Fruit fly (Drosophila melanogaster) whole organism, embryonic: ENCODE results near the gene eloF.

Experiments used
- Atf3 ChIP-seq: fragments of 200-800 bp; sonication (Bioruptor generic); optimal IDR thresholded peaks from 3 replicates; lab custom pipeline; 2016; ENCODE audit warnings: missing biosample characterization, missing genetic modification characterization
- CG10959 ChIP-seq: fragments of 200-800 bp; sonication (Bioruptor generic); IDR thresholded peaks from 2 replicates; pipeline ENCODE4 v1.3.6; 2022; ENCODE audit warnings: missing biosample characterization, missing genetic modification characterization
- CG11247 ChIP-seq: fragments of 200-800 bp; sonication (Bioruptor generic); IDR thresholded peaks from 2 replicates; pipeline ENCODE4 v1.3.6; 2022; ENCODE audit warnings: missing biosample characterization, missing genetic modification characterization
- CG11504 ChIP-seq: fragments of 200-800 bp; sonication (Bioruptor generic); optimal IDR thresholded peaks from 3 replicates; lab custom pipeline; 2019; ENCODE audit warnings: missing biosample characterization, mild to moderate bottlenecking, missing genetic modification characterization, moderate library complexity
- CG11723 ChIP-seq: fragments of 200-800 bp; sonication (Bioruptor generic); optimal IDR thresholded peaks from 2 replicates; lab custom pipeline; 2017; ENCODE audit warnings: missing biosample characterization, mild to moderate bottlenecking, missing genetic modification characterization
- CG12236 ChIP-seq: fragments of 200-800 bp; sonication (Bioruptor generic); optimal IDR thresholded peaks from 2 replicates; lab custom pipeline; 2016; ENCODE audit warnings: missing biosample characterization, missing genetic modification characterization
- CG13424 ChIP-seq: fragments of 200-800 bp; sonication (Bioruptor generic); optimal IDR thresholded peaks from 2 replicates; lab custom pipeline; 2019; ENCODE audit warnings: missing biosample characterization, mild to moderate bottlenecking, missing genetic modification characterization, moderate library complexity
- CG14050 ChIP-seq: fragments of 200-800 bp; sonication (Bioruptor generic); IDR thresholded peaks from 3 replicates; pipeline ENCODE4 v1.3.6; 2022; ENCODE audit warnings: missing biosample characterization, missing genetic modification characterization
- CG15011 ChIP-seq: fragments of 200-800 bp; sonication (Bioruptor generic); optimal IDR thresholded peaks from 3 replicates; lab custom pipeline; 2018; ENCODE audit warnings: missing biosample characterization, mild to moderate bottlenecking, missing genetic modification characterization
- CG15514 ChIP-seq: fragments of 200-800 bp; sonication (Bioruptor generic); optimal IDR thresholded peaks from 3 replicates; lab custom pipeline; 2017; ENCODE audit warnings: missing biosample characterization, missing genetic modification characterization, mild to moderate bottlenecking, moderate library complexity, missing genetic modification reagents
- CG16815 ChIP-seq: fragments of 200-800 bp; sonication (Bioruptor generic); optimal IDR thresholded peaks from 3 replicates; lab custom pipeline; 2017; ENCODE audit warnings: missing biosample characterization, mild to moderate bottlenecking, missing genetic modification characterization
- CG1832 ChIP-seq: fragments of 200-800 bp; sonication (Bioruptor generic); optimal IDR thresholded peaks from 2 replicates; lab custom pipeline; 2017; ENCODE audit warnings: missing biosample characterization, mild to moderate bottlenecking, missing genetic modification characterization, inconsistent platforms
- CG18599 ChIP-seq: fragments of 200-800 bp; sonication (Bioruptor generic); optimal IDR thresholded peaks from 3 replicates; lab custom pipeline; 2017; ENCODE audit warnings: missing biosample characterization, missing genetic modification characterization, mild to moderate bottlenecking, moderate library complexity, missing genetic modification reagents
- CG2202 ChIP-seq: fragments of 200-800 bp; sonication (Bioruptor generic); optimal IDR thresholded peaks from 2 replicates; lab custom pipeline; 2018; ENCODE audit warnings: missing biosample characterization, mild to moderate bottlenecking, missing genetic modification characterization
- CG2712 ChIP-seq: fragments of 200-800 bp; optimal IDR thresholded peaks from 3 replicates; lab custom pipeline; 2019; ENCODE audit warnings: missing biosample characterization, mild to moderate bottlenecking, missing genetic modification characterization, moderate library complexity
- CG4617 ChIP-seq: fragments of 200-800 bp; sonication (Bioruptor generic); optimal IDR thresholded peaks from 3 replicates; lab custom pipeline; 2016; ENCODE audit warnings: missing biosample characterization, missing genetic modification characterization, borderline replicate concordance
- CG6689 ChIP-seq: fragments of 200-800 bp; sonication (Bioruptor generic); IDR thresholded peaks from 2 replicates; pipeline ENCODE4 v1.3.6; 2022; ENCODE audit warnings: missing biosample characterization, missing genetic modification characterization
- CG7556 ChIP-seq: fragments of 200-800 bp; sonication (Bioruptor generic); optimal IDR thresholded peaks from 2 replicates; lab custom pipeline; 2017; ENCODE audit warnings: missing biosample characterization, mild to moderate bottlenecking, missing genetic modification characterization
- CG8290 ChIP-seq, 3 experiments: fragments of 200-800 bp; sonication (Bioruptor generic); optimal IDR thresholded peaks; 2 replicates each; lab custom pipeline; 2016 to 2019; ENCODE audit warnings: missing biosample characterization in 3 of 3, missing genetic modification characterization in 3 of 3, mild to moderate bottlenecking in 2 of 3, moderate library complexity in 1 of 3
- Camta ChIP-seq: fragments of 200-800 bp; sonication (Bioruptor generic); optimal IDR thresholded peaks from 2 replicates; lab custom pipeline; 2016; ENCODE audit warnings: missing biosample characterization, missing genetic modification characterization
- CrebB ChIP-seq: fragments of 200-800 bp; sonication (Bioruptor generic); optimal IDR thresholded peaks from 3 replicates; lab custom pipeline; 2018; ENCODE audit warnings: missing biosample characterization, mild to moderate bottlenecking, missing genetic modification characterization
- Dbx ChIP-seq: fragments of 200-800 bp; sonication (Bioruptor generic); IDR thresholded peaks from 3 replicates; pipeline ENCODE4 v1.3.6; 2022; ENCODE audit warnings: missing biosample characterization, missing genetic modification characterization
- Ets97D ChIP-seq: fragments of 200-800 bp; sonication (Bioruptor generic); optimal IDR thresholded peaks from 3 replicates; lab custom pipeline; 2016; ENCODE audit warnings: missing biosample characterization, missing genetic modification characterization
- Fer1 ChIP-seq: fragments of 200-800 bp; sonication (Bioruptor generic); optimal IDR thresholded peaks from 2 replicates; lab custom pipeline; 2017; ENCODE audit warnings: missing biosample characterization, mild to moderate bottlenecking, missing genetic modification characterization
- MBD-R2 ChIP-seq: fragments of 200-800 bp; sonication (Bioruptor generic); IDR thresholded peaks from 2 replicates; pipeline ENCODE4 v1.3.6; 2022; ENCODE audit warnings: missing biosample characterization, missing genetic modification characterization
- NC2β ChIP-seq: fragments of 200-800 bp; sonication (Bioruptor generic); optimal IDR thresholded peaks from 2 replicates; lab custom pipeline; 2016; ENCODE audit warnings: missing biosample characterization, missing genetic modification characterization
- NK7.1 ChIP-seq: fragments of 200-800 bp; sonication (Bioruptor generic); optimal IDR thresholded peaks from 3 replicates; lab custom pipeline; 2016; ENCODE audit warnings: missing biosample characterization, missing genetic modification characterization
- Ptx1 ChIP-seq: fragments of 200-800 bp; sonication (Bioruptor generic); IDR thresholded peaks from 2 replicates; pipeline ENCODE4 v1.3.6; 2022; ENCODE audit warnings: missing biosample characterization, missing genetic modification characterization
- Ravus ChIP-seq: fragments of 200-800 bp; sonication (Bioruptor generic); IDR thresholded peaks from 2 replicates; pipeline ENCODE4 v1.3.6; 2022; ENCODE audit warnings: missing biosample characterization, missing genetic modification characterization
- Scr ChIP-seq: fragments of 200-800 bp; sonication (Bioruptor generic); IDR thresholded peaks from 2 replicates; pipeline ENCODE4 v1.3.6; 2022; ENCODE audit warnings: missing biosample characterization, missing genetic modification characterization; ENCODE audit not compliant: partially characterized antibody
- ato ChIP-seq: fragments of 200-800 bp; sonication (Bioruptor generic); IDR thresholded peaks from 2 replicates; pipeline ENCODE4 v1.3.6; 2022; ENCODE audit warnings: missing biosample characterization, missing genetic modification characterization; ENCODE audit not compliant: partially characterized antibody
- chinmo ChIP-seq: fragments of 200-800 bp; sonication (Bioruptor generic); IDR thresholded peaks from 4 replicates; pipeline ENCODE4 v1.3.6; 2022; ENCODE audit warnings: missing biosample characterization, missing genetic modification characterization; ENCODE audit not compliant: partially characterized antibody
- dimm ChIP-seq: fragments of 200-800 bp; sonication (Bioruptor generic); IDR thresholded peaks from 2 replicates; pipeline ENCODE4 v1.3.6; 2022; ENCODE audit warnings: missing biosample characterization, missing genetic modification characterization
- gcm2 ChIP-seq: fragments of 200-800 bp; sonication (Bioruptor generic); optimal IDR thresholded peaks from 2 replicates; lab custom pipeline; 2016; ENCODE audit warnings: missing biosample characterization, missing genetic modification characterization
- gem ChIP-seq: fragments of 200-800 bp; sonication (Bioruptor generic); optimal IDR thresholded peaks from 2 replicates; lab custom pipeline; 2019; ENCODE audit warnings: missing biosample characterization, mild to moderate bottlenecking, missing genetic modification characterization, moderate library complexity
- gsb ChIP-seq: fragments of 200-800 bp; sonication (Bioruptor generic); IDR thresholded peaks from 2 replicates; pipeline ENCODE4 v1.3.6; 2022; ENCODE audit warnings: missing biosample characterization, missing genetic modification characterization
- gt ChIP-seq: fragments of 200-800 bp; sonication (Bioruptor generic); IDR thresholded peaks from 2 replicates; pipeline ENCODE4 v1.3.6; 2022; ENCODE audit warnings: missing biosample characterization, missing genetic modification characterization
- hkb ChIP-seq, 2 experiments: fragments of 200-800 bp in 1 of 2; fragments of >200 bp in 1 of 2; sonication (Bioruptor generic) in 1 of 2; IDR thresholded peaks in 1 of 2; optimal IDR thresholded peaks in 1 of 2; 2 replicates each; pipeline versions ENCODE4 v1.3.6 to Lab custom; 2017 to 2022; ENCODE audit warnings: missing biosample characterization in 1 of 2, missing genetic modification characterization in 1 of 2
- inv ChIP-seq: fragments of 200-800 bp; sonication (Bioruptor generic); IDR thresholded peaks from 2 replicates; pipeline ENCODE4 v1.3.6; 2022; ENCODE audit warnings: missing biosample characterization, missing genetic modification characterization; ENCODE audit not compliant: partially characterized antibody
- klu ChIP-seq: fragments of 200-800 bp; sonication (Bioruptor generic); IDR thresholded peaks from 2 replicates; pipeline ENCODE4 v1.3.6; 2022; ENCODE audit warnings: missing biosample characterization, missing genetic modification characterization
- lab ChIP-seq: fragments of 200-800 bp; sonication (Bioruptor generic); optimal IDR thresholded peaks from 3 replicates; lab custom pipeline; 2017; ENCODE audit warnings: missing biosample characterization, missing genetic modification characterization, mild to moderate bottlenecking, moderate library complexity, missing genetic modification reagents
- maf-S ChIP-seq: fragments of 200-800 bp; sonication (Bioruptor generic); optimal IDR thresholded peaks from 2 replicates; lab custom pipeline; 2016; ENCODE audit warnings: missing biosample characterization, missing genetic modification characterization
- nerfin-2 ChIP-seq: fragments of 200-800 bp; sonication (Bioruptor generic); IDR thresholded peaks from 2 replicates; pipeline ENCODE4 v1.3.6; 2022; ENCODE audit warnings: missing biosample characterization, missing genetic modification characterization; ENCODE audit not compliant: partially characterized antibody
- pb ChIP-seq: fragments of 200-800 bp; sonication (Bioruptor generic); optimal IDR thresholded peaks from 3 replicates; lab custom pipeline; 2016; ENCODE audit warnings: missing biosample characterization, missing genetic modification characterization
- pnt ChIP-seq: fragments of 200-800 bp; sonication (Bioruptor generic); optimal IDR thresholded peaks from 3 replicates; lab custom pipeline; 2016; ENCODE audit warnings: missing biosample characterization, missing genetic modification characterization
- row ChIP-seq: fragments of 200-800 bp; sonication (Bioruptor generic); IDR thresholded peaks from 3 replicates; pipeline ENCODE4 v1.3.6; 2022; ENCODE audit warnings: missing biosample characterization, missing genetic modification characterization
- sc ChIP-seq, 3 experiments: fragments of >200 bp in 2 of 3; fragments of 200-800 bp in 1 of 3; sonication (Bioruptor generic) in 1 of 3; optimal IDR thresholded peaks; 2 replicates in 2 of 3; 3 replicates in 1 of 3; lab custom pipeline; 2017; ENCODE audit warnings: mild to moderate bottlenecking in 1 of 3, missing biosample characterization in 1 of 3, missing genetic modification characterization in 1 of 3, missing genetic modification reagents in 1 of 3
- sens ChIP-seq: fragments of 200-800 bp; sonication (Bioruptor generic); peaks from one replicate; lab custom pipeline; 2016; ENCODE audit warnings: missing biosample characterization, missing genetic modification characterization
- ssp ChIP-seq: fragments of 200-800 bp; sonication (Bioruptor generic); IDR thresholded peaks from 2 replicates; pipeline ENCODE4 v1.3.6; 2022; ENCODE audit warnings: missing biosample characterization, missing genetic modification characterization
- wek ChIP-seq: fragments of 200-800 bp; sonication (Bioruptor generic); optimal IDR thresholded peaks from 3 replicates; lab custom pipeline; 2018; ENCODE audit warnings: missing biosample characterization, mild to moderate bottlenecking, missing genetic modification characterization, moderate library complexity

Gene eloF

DNA sequence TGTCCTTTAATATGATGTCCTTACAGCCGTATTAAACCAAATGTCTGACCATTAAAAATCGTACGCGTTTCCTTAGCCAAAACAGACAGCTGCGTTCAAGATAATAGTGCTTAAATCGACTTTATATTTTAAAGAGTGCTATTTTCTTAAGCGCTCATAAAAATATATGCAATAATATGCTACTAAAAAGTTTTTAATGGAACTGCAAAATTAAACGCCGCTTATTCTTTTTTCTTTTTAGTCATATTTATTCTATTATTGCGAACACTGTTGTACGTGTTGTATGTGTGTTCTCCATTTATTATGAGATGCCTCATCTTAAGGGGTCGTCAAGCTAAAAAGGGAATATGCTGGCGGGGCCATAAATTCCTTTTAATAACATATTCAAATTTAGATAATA lies 46.6 kb downstream of the eloF start (continued):
- no peak for TF ChIP-seq ato
- TF ChIP-seq CG18599 (GFP tag; lab: Kevin White, UChicago): peak; percentile 12
- no peak for TF ChIP-seq CG12236 (GFP tag; lab: Kevin White, UChicago)
- no peak for TF ChIP-seq Ravus (GFP tag; lab: Robert Waterston, UW)
- TF ChIP-seq wek (GFP tag; lab: Kevin White, UChicago): no peak
- peak; percentile 1 for TF ChIP-seq CG2712
- no peak for TF ChIP-seq CG13424
- peak; percentile 51 for TF ChIP-seq lab (GFP tag; lab: Kevin White, UChicago)
- no peak for TF ChIP-seq gt (GFP tag; lab: Robert Waterston, UW)
- no peak for TF ChIP-seq MBD-R2 (GFP tag; lab: Robert Waterston, UW)
- TF ChIP-seq NK7.1: no peak
- no peak for TF ChIP-seq klu (GFP tag; lab: Robert Waterston, UW)
- TF ChIP-seq Camta (GFP tag; lab: Kevin White, UChicago): no peak
- no peak for TF ChIP-seq CG8290 (GFP tag; optimal IDR thresholded peaks at IDR 0.05; lab: Kevin White, UChicago)
- TF ChIP-seq CG8290 (tag; optimal IDR thresholded peaks at IDR 0.05; lab: Kevin White, UChicago): no peak
- TF ChIP-seq Atf3 (GFP tag; lab: Kevin White, UChicago): no peak
- no peak for TF ChIP-seq CrebB
- TF ChIP-seq Ptx1 (GFP tag; lab: Robert Waterston, UW): no peak
- no peak for TF ChIP-seq CG11723
- no peak for TF ChIP-seq CG7556
- no peak for TF ChIP-seq inv (GFP tag; lab: Robert Waterston, UW)
- peak; percentile 41 for TF ChIP-seq Fer1 (GFP tag; lab: Kevin White, UChicago)
- TF ChIP-seq hkb (optimal IDR thresholded peaks at IDR 0.05; lab: Kevin White, UChicago): no peak
- peak; percentile 43; the same call in 1 of the 2 replicates for TF ChIP-seq hkb (GFP tag; IDR thresholded peaks at IDR 0.05; lab: Robert Waterston, UW)
- TF ChIP-seq CG4617 (GFP tag; lab: Kevin White, UChicago): no peak
- TF ChIP-seq CG16815: no peak
- no peak for TF ChIP-seq pb
- no peak for TF ChIP-seq CG2202 (tag; lab: Kevin White, UChicago)
- no peak for TF ChIP-seq sc (optimal IDR thresholded peaks at IDR 0.05; lab: Kevin White, UChicago)
- no peak for TF ChIP-seq sc (GFP tag; optimal IDR thresholded peaks at IDR 0.05; lab: Kevin White, UChicago)
- TF ChIP-seq gcm2 (GFP tag; lab: Kevin White, UChicago): no peak
- TF ChIP-seq CG1832 (GFP tag; lab: Kevin White, UChicago): no peak
- no peak for TF ChIP-seq CG11247 (GFP tag; lab: Robert Waterston, UW)
- TF ChIP-seq CG15011 (GFP tag; lab: Kevin White, UChicago): no peak
- TF ChIP-seq CG11504: peak; percentile 48
- TF ChIP-seq dimm (GFP tag; lab: Robert Waterston, UW): no peak
- peak; percentile 62 for TF ChIP-seq sens
- TF ChIP-seq Scr: no peak
- no peak for TF ChIP-seq gsb
- no peak for TF ChIP-seq CG15514 (GFP tag; lab: Kevin White, UChicago)
- no peak; the same call in 1 of the 2 replicates for TF ChIP-seq CG10959
- no peak for TF ChIP-seq Ets97D (GFP tag; lab: Kevin White, UChicago)
- no peak for TF ChIP-seq NC2β (GFP tag; lab: Kevin White, UChicago)
- no peak for TF ChIP-seq ssp (GFP tag; lab: Robert Waterston, UW)
- no peak for TF ChIP-seq CG14050 (GFP tag; lab: Robert Waterston, UW)
- TF ChIP-seq row (GFP tag; lab: Robert Waterston, UW): 0 out of 3 replicates have a peak, but pooled peaks have one; percentile 8
- TF ChIP-seq nerfin-2 (GFP tag; lab: Robert Waterston, UW): no peak
- TF ChIP-seq pnt (GFP tag; lab: Kevin White, UChicago): no peak
- TF ChIP-seq Dbx (GFP tag; lab: Robert Waterston, UW): no peak
- no peak for TF ChIP-seq chinmo (GFP tag; lab: Robert Waterston, UW)
- no peak for TF ChIP-seq CG6689 (GFP tag; lab: Robert Waterston, UW)
- peak; percentile 21 for TF ChIP-seq gem
- TF ChIP-seq maf-S (GFP tag; lab: Kevin White, UChicago): no peak
